Worm (Caenorhabditis elegans) whole organism, midembryonic: ENCODE measurements around the gene Y102A5C.27.

Experiments
- cog-1 ChIP-seq: sonication (generic microtip); optimal IDR thresholded peaks from 2 replicates; lab custom pipeline; 2016; ENCODE audit warnings: missing genetic modification characterization, missing compliant biosample characterization
- flt-1 ChIP-seq: fragments of 200-800 bp; sonication (Bioruptor generic); IDR thresholded peaks from 2 replicates; pipeline ENCODE4 v1.3.6; 2022; ENCODE audit warnings: missing genetic modification characterization, missing compliant biosample characterization
- ref-1 ChIP-seq: fragments of 200-800 bp; sonication (Bioruptor generic); conservative IDR thresholded peaks from 2 replicates; pipeline ENCODE4 v1.3.6; 2022; ENCODE audit warnings: missing genetic modification reagents, missing genetic modification characterization, missing compliant biosample characterization
- ztf-23 ChIP-seq: fragments of 200-800 bp; sonication (Bioruptor generic); IDR thresholded peaks from 2 replicates; pipeline ENCODE4 v1.3.6; 2022; ENCODE audit warnings: missing genetic modification reagents, missing genetic modification characterization, missing compliant biosample characterization

DNA sequence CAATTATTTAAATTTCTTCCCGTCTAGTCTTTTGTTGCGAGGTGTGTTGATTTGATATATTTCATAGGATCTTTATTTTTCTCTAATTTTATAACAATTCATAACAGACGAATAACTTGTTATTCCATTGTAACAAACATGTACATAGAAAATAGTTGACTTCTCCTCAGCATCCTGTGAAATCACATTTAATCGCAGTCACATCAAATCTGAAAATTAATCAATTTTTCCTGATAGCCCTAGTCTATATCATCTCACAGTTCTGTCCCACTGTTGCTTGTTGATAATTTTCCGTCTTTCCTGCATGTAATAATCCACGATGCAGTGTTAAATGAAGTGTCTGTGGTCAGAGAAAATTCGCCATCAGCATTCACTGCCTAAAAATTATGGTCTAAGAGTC is 731 bp downstream of the Y102A5C.27 start:
- TF ChIP-seq flt-1 (GFP tag; lab: Robert Waterston, UW) (no peak), ref-1 (GFP tag; lab: Robert Waterston, UW) (no peak), ztf-23 (GFP tag; lab: Robert Waterston, UW) (no peak), cog-1 (no peak)
